Worm (Caenorhabditis elegans): Measurements from ENCODE around the gene cpsf-1.

Gene cpsf-1

ce11 chrIV:1964057-1964456 lies 68.7 kb downstream of the cpsf-1 start:
- TF ChIP-seq cebp-1 (GFP tag; IDR thresholded peaks at IDR 0.05) (no peak), cebp-1 (tag; optimal IDR thresholded peaks at IDR 0.05) (peak; percentile 64), mcd-1 (GFP tag; IDR thresholded peaks at IDR 0.05) (peak; percentile 46; the same call in 1 of the 2 replicates), atf-7 (tag; optimal IDR thresholded peaks at IDR 0.05) (no peak)

- TF ChIP-seq D2030.7 (GFP tag; IDR thresholded peaks at IDR 0.05): 0 out of 2 replicates have a peak, but pooled peaks have one; percentile 19
- peak; percentile 60 for TF ChIP-seq mcd-1 (GFP tag; IDR thresholded peaks at IDR 0.05)
- no peak for TF ChIP-seq lag-1 (GFP tag; IDR thresholded peaks at IDR 0.05)
- TF ChIP-seq efl-1 (GFP tag; optimal IDR thresholded peaks at IDR 0.05): peak; percentile 13
Measured at ce11 chrIV:1963247-1963646, 69.5 kb downstream of the cpsf-1 start, which contains the start of gene ulp-3. TSS of gene ulp-3 (plus strand) at chrIV:1963634.

- no peak for TF ChIP-seq cebp-1 (GFP tag; IDR thresholded peaks at IDR 0.05)
- no peak for TF ChIP-seq cebp-1 (tag; optimal IDR thresholded peaks at IDR 0.05)
- no peak for TF ChIP-seq lsl-1 (GFP tag; optimal IDR thresholded peaks at IDR 0.05)
- no peak for TF ChIP-seq sdz-38 (tag; optimal IDR thresholded peaks at IDR 0.05)
- no peak for TF ChIP-seq egl-44 (GFP tag; IDR thresholded peaks at IDR 0.05)
- TF ChIP-seq hlh-12 (tag; optimal IDR thresholded peaks at IDR 0.05): no peak
- TF ChIP-seq Y53G8AR.9 (GFP tag; conservative IDR thresholded peaks at IDR 0.05): no peak
- no peak for TF ChIP-seq Y67H2A.10 (GFP tag; conservative IDR thresholded peaks at IDR 0.05)
- no peak for TF ChIP-seq T26A5.8 (tag; optimal IDR thresholded peaks at IDR 0.05)
Measured at ce11 chrIV:1959554-1959953, 73.2 kb downstream of the cpsf-1 start, which contains the start of gene tdpo-1. TSS of gene tdpo-1 (plus strand) at chrIV:1959854.

Measured in whole organism, young adult.